Worm (Caenorhabditis elegans) whole organism, late embryonic: ENCODE data around the gene ZK813.5.
A peak's percentile ranks its signal among the peaks of the same experiment; 100 is the strongest.

Experiments
- C08G9.2 ChIP-seq: sonication (generic microtip); optimal IDR thresholded peaks from 2 replicates; lab custom pipeline; 2016; ENCODE audit warnings: mild to moderate bottlenecking, missing genetic modification characterization, moderate library complexity, missing compliant biosample characterization
- F13H6.1 ChIP-seq: sonication (generic microtip); optimal IDR thresholded peaks from 2 replicates; lab custom pipeline; 2016; ENCODE audit warnings: missing genetic modification characterization, missing compliant biosample characterization
- K09A11.1 ChIP-seq: sonication (generic microtip); optimal IDR thresholded peaks from 2 replicates; lab custom pipeline; 2017; ENCODE audit warnings: antibody characterized with exemption, mild to moderate bottlenecking, missing genetic modification characterization, missing compliant biosample characterization; ENCODE audit not compliant: insufficient read depth
- T23F11.4 ChIP-seq: fragments of 200-800 bp; sonication (Bioruptor generic); optimal IDR thresholded peaks from 2 replicates; lab custom pipeline; 2018; ENCODE audit warnings: mild to moderate bottlenecking, missing genetic modification characterization, missing compliant biosample characterization
- Y22D7AL.16 ChIP-seq: sonication (generic microtip); optimal IDR thresholded peaks from 2 replicates; lab custom pipeline; 2016; ENCODE audit warnings: missing genetic modification characterization, missing compliant biosample characterization
- ama-1 ChIP-seq: fragments of 150-350 bp; optimal IDR thresholded peaks from 2 replicates; lab custom pipeline; 2014
- ceh-18 ChIP-seq: sonication (generic microtip); optimal IDR thresholded peaks from 2 replicates; lab custom pipeline; 2016; ENCODE audit warnings: missing genetic modification characterization, missing compliant biosample characterization
- ceh-2 ChIP-seq: sonication (generic microtip); optimal IDR thresholded peaks from 2 replicates; lab custom pipeline; 2016; ENCODE audit warnings: missing genotype, missing genetic modification characterization, missing compliant biosample characterization
- ceh-22 ChIP-seq: sonication (generic microtip); optimal IDR thresholded peaks from 2 replicates; lab custom pipeline; 2017; ENCODE audit warnings: missing biosample characterization, missing genetic modification characterization
- ceh-24 ChIP-seq: sonication (generic microtip); optimal IDR thresholded peaks from 2 replicates; lab custom pipeline; 2016; ENCODE audit warnings: mild to moderate bottlenecking, missing genetic modification characterization, missing compliant biosample characterization
- ceh-30 ChIP-seq: fragments of 150-350 bp; optimal IDR thresholded peaks from 2 replicates; lab custom pipeline; 2014; ENCODE audit warnings: missing biosample characterization, missing genetic modification characterization
- ceh-31 ChIP-seq: sonication (generic microtip); optimal IDR thresholded peaks from 2 replicates; lab custom pipeline; 2016; ENCODE audit warnings: missing genetic modification characterization, missing compliant biosample characterization
- ceh-34 ChIP-seq: sonication (generic microtip); optimal IDR thresholded peaks from 2 replicates; lab custom pipeline; 2016; ENCODE audit warnings: mild to moderate bottlenecking, missing genetic modification characterization, missing compliant biosample characterization
- ceh-45 ChIP-seq: fragments of 200-800 bp; sonication (Bioruptor generic); IDR thresholded peaks from 2 replicates; pipeline ENCODE4 v1.3.6; 2022; ENCODE audit warnings: missing genetic modification reagents, missing genetic modification characterization, missing compliant biosample characterization
- ceh-48 ChIP-seq: sonication (generic microtip); optimal IDR thresholded peaks from 2 replicates; lab custom pipeline; 2016; ENCODE audit warnings: missing genetic modification characterization, inconsistent platforms, missing compliant biosample characterization
- ceh-6 ChIP-seq: fragments of 200-800 bp; sonication (Bioruptor generic); optimal IDR thresholded peaks from 2 replicates; lab custom pipeline; 2018; ENCODE audit warnings: mild to moderate bottlenecking, missing genetic modification characterization, missing compliant biosample characterization
- ceh-9 ChIP-seq: sonication (generic microtip); optimal IDR thresholded peaks from 2 replicates; lab custom pipeline; 2016; ENCODE audit warnings: mild to moderate bottlenecking, missing genetic modification characterization, inconsistent platforms, missing compliant biosample characterization
- che-1 ChIP-seq: sonication (generic microtip); optimal IDR thresholded peaks from 2 replicates; lab custom pipeline; 2016; ENCODE audit warnings: mild to moderate bottlenecking, missing genetic modification characterization, missing compliant biosample characterization
- dmd-4 ChIP-seq: sonication (generic microtip); optimal IDR thresholded peaks from 2 replicates; lab custom pipeline; 2016; ENCODE audit warnings: borderline replicate concordance, missing genetic modification characterization, missing compliant biosample characterization
- elt-2 ChIP-seq: sonication (generic microtip); optimal IDR thresholded peaks from 2 replicates; lab custom pipeline; 2016; ENCODE audit warnings: missing genetic modification reagents, missing genetic modification characterization, missing compliant biosample characterization
- elt-4 ChIP-seq: sonication (generic microtip); optimal IDR thresholded peaks from 2 replicates; lab custom pipeline; 2016; ENCODE audit warnings: missing genetic modification characterization, missing compliant biosample characterization
- eyg-1 ChIP-seq: sonication (generic microtip); optimal IDR thresholded peaks from 2 replicates; lab custom pipeline; 2016; ENCODE audit warnings: missing genotype, missing genetic modification characterization, missing compliant biosample characterization
- hlh-13 ChIP-seq: fragments of 200-800 bp; sonication (Bioruptor generic); optimal IDR thresholded peaks from 2 replicates; lab custom pipeline; 2018; ENCODE audit warnings: mild to moderate bottlenecking, missing genetic modification characterization, missing compliant biosample characterization
- hlh-15 ChIP-seq: sonication (generic microtip); optimal IDR thresholded peaks from 2 replicates; lab custom pipeline; 2016; ENCODE audit warnings: missing genetic modification characterization, missing compliant biosample characterization
- hlh-30 ChIP-seq: sonication (generic microtip); optimal IDR thresholded peaks from 2 replicates; lab custom pipeline; 2017; ENCODE audit warnings: antibody characterized with exemption, missing genetic modification characterization, missing compliant biosample characterization; ENCODE audit not compliant: insufficient read depth
- hlh-6 ChIP-seq: sonication (generic microtip); optimal IDR thresholded peaks from 2 replicates; lab custom pipeline; 2016; ENCODE audit warnings: missing genotype, missing genetic modification characterization, missing compliant biosample characterization
- nfya-1 ChIP-seq: sonication (generic microtip); optimal IDR thresholded peaks from 2 replicates; lab custom pipeline; 2017; ENCODE audit warnings: missing genetic modification characterization, mild to moderate bottlenecking, missing compliant biosample characterization, antibody characterized with exemption, moderate library complexity
- nhr-11 ChIP-seq: fragments of 150-350 bp; optimal IDR thresholded peaks from 2 replicates; lab custom pipeline; 2014; ENCODE audit warnings: missing biosample characterization, missing genetic modification characterization
- odd-2 ChIP-seq: sonication (generic microtip); optimal IDR thresholded peaks from 2 replicates; lab custom pipeline; 2017; ENCODE audit warnings: antibody characterized with exemption, mild to moderate bottlenecking, missing genetic modification characterization, missing compliant biosample characterization
- pag-3 ChIP-seq: sonication (generic microtip); optimal IDR thresholded peaks from 2 replicates; lab custom pipeline; 2016; ENCODE audit warnings: missing compliant biosample characterization, missing genetic modification characterization, borderline replicate concordance
- pat-9 ChIP-seq: fragments of 200-800 bp; sonication (Bioruptor generic); optimal IDR thresholded peaks from 2 replicates; lab custom pipeline; 2018; ENCODE audit warnings: mild to moderate bottlenecking, missing genetic modification characterization, moderate library complexity, missing compliant biosample characterization
- pha-2 ChIP-seq: sonication (generic microtip); optimal IDR thresholded peaks from 2 replicates; lab custom pipeline; 2017; ENCODE audit warnings: mild to moderate bottlenecking, missing genetic modification characterization, missing compliant biosample characterization
- rnt-1 ChIP-seq: sonication (generic microtip); optimal IDR thresholded peaks from 2 replicates; lab custom pipeline; 2016; ENCODE audit warnings: missing genetic modification characterization, missing compliant biosample characterization
- sox-2 ChIP-seq: fragments of 200-800 bp; sonication (Bioruptor generic); IDR thresholded peaks from 2 replicates; pipeline ENCODE4 v1.3.6; 2022; ENCODE audit warnings: missing genetic modification reagents, missing genetic modification characterization, missing compliant biosample characterization
- tbx-7 ChIP-seq: sonication (generic microtip); optimal IDR thresholded peaks from 2 replicates; lab custom pipeline; 2016; ENCODE audit warnings: missing genotype, missing genetic modification characterization, missing compliant biosample characterization
- ttx-3 ChIP-seq: sonication (generic microtip); optimal IDR thresholded peaks from 2 replicates; lab custom pipeline; 2016; ENCODE audit warnings: missing genetic modification reagents, missing genetic modification characterization, missing compliant biosample characterization
- unc-3 ChIP-seq, 2 experiments: fragments of 200-800 bp in 1 of 2; sonication (Bioruptor generic) in 1 of 2; sonication (generic microtip) in 1 of 2; conservative IDR thresholded peaks in 1 of 2; optimal IDR thresholded peaks in 1 of 2; 2 replicates each; pipeline versions ENCODE4 v1.3.6 to Lab custom; 2016 to 2022; ENCODE audit warnings: missing compliant biosample characterization in 2 of 2, missing genetic modification characterization in 2 of 2, missing genetic modification reagents in 1 of 2
- unc-42 ChIP-seq: sonication (generic microtip); optimal IDR thresholded peaks from 2 replicates; lab custom pipeline; 2016; ENCODE audit warnings: missing genotype, missing genetic modification characterization, missing compliant biosample characterization
- unc-55 ChIP-seq: sonication (generic microtip); optimal IDR thresholded peaks from 2 replicates; lab custom pipeline; 2017; ENCODE audit warnings: missing biosample characterization, missing genetic modification reagents, missing genetic modification characterization
- zip-5 ChIP-seq: sonication (generic microtip); optimal IDR thresholded peaks from 2 replicates; lab custom pipeline; 2016; ENCODE audit warnings: missing genetic modification characterization, missing compliant biosample characterization
- ztf-16 ChIP-seq: sonication (generic microtip); optimal IDR thresholded peaks from 2 replicates; lab custom pipeline; 2017; ENCODE audit warnings: missing genetic modification characterization, missing compliant biosample characterization

ZK813.5 gene

DNA sequence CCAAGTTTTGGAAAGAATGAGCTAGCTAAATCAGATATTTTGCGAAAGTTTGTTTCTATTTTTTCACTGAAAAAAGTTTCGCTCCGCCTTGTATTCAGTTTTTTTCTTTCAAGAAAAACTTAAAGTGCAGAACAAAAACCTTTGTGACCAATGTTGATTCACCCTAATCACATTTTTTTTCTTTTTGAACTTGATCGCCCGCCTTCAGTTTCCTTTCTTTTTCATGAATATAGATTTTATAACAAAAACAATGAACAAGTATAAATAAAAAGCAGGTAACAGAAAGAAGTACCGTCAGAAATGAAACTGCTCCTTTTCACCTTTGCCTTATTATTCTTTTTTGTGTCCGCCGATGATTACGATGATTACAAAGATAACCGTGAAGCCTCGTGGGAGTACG, 7.5 kb downstream of the ZK813.5 start, which contains the start of gene ZK813.2:
ZK813.2 (plus strand) TSS at position 301 of the 400 bp plus-strand sequence.
- TF ChIP-seq C08G9.2 (tag; lab: Kevin White, UChicago): no peak
- no peak for TF ChIP-seq che-1 (tag; lab: Kevin White, UChicago)
- no peak for TF ChIP-seq hlh-13 (GFP tag; lab: Kevin White, UChicago)
- TF ChIP-seq K09A11.1 (tag; lab: Kevin White, UChicago): no peak
- TF ChIP-seq eyg-1 (tag; lab: Kevin White, UChicago): no peak
- no peak for TF ChIP-seq ttx-3
- no peak for TF ChIP-seq elt-2
- no peak for TF ChIP-seq ama-1 (lab: Kevin White, UChicago)
- no peak for TF ChIP-seq pha-2 (tag; lab: Kevin White, UChicago)
- TF ChIP-seq ceh-45: no peak
- TF ChIP-seq ceh-48 (tag; lab: Kevin White, UChicago): no peak
- no peak for TF ChIP-seq sox-2 (GFP tag; lab: Robert Waterston, UW)
- no peak for TF ChIP-seq elt-4 (tag; lab: Kevin White, UChicago)
- TF ChIP-seq ceh-22 (tag; lab: Kevin White, UChicago): no peak
- TF ChIP-seq ceh-2 (tag; lab: Kevin White, UChicago): no peak

DNA sequence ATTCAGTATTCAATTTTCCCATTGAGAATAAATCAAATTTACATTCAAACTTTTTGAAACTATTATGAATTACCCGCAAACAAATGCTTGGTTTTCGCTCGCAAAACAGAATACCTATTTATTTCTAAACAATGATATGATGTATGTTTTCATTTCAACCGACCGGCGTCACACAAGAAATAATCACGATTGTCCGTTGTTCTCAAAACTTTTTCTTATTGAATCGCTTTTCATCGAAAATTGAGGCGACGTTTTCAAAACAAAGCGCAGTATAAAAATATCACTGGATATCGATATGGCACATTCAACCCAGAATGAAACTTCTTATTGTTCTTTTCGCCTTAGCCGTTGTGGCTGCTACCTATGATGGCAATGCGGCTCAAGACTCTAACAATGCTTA, 9.5 kb downstream of the ZK813.5 start, which contains the start of gene ZK813.3:
ZK813.3 (plus strand) TSS at position 301 of the 400 bp plus-strand sequence.
- TF ChIP-seq nhr-11 (tag; lab: Kevin White, UChicago) (no peak), ceh-34 (no peak), T23F11.4 (GFP tag; lab: Kevin White, UChicago) (no peak)

DNA sequence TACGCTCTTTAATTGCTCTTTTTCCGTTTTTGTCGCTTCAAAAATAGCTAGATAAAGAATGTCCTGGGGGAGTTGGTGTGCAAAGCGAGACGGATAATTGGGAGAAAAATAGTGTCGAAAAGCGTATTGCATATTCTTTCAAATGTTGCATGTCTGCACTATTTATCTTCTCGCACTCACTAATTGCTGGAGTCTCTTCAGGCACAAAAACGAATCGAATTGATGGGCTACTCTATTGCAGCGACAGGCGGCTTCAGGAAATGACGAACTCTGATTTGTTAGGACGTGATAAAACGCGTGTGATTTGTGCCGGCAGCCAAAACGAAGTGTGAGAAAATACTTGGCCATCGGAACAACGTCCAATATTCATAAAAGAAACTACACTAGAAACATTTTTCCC, 10.7 kb downstream of the ZK813.5 start:
- peak; percentile 55 for TF ChIP-seq unc-55 (GFP tag; lab: Kevin White, UChicago)
- peak; percentile 6 for TF ChIP-seq rnt-1 (tag; lab: Kevin White, UChicago)
- no peak for TF ChIP-seq dmd-4 (tag; lab: Kevin White, UChicago)

DNA sequence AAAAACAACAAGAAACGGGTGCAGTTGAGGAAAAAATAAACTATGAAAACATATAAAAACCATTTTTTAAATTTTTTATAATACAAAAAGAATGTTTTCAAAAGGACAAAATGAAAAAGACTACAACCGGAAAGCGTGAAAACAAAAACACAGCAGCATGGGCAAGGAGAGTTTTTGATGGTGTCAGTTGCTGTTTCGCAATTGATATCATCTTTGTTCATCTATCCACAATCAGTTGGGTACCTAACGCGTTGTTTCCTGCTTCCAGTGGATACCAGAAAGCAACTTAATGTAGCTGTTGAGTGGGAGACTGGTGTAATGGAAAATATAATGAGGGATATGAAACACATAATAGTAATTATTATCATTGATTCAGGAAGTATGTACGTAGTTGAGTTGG, 11.2 kb downstream of the ZK813.5 start:
- TF ChIP-seq ceh-30 (tag; lab: Kevin White, UChicago) (no peak), F13H6.1 (no peak), T23F11.4 (GFP tag; lab: Kevin White, UChicago) (no peak), Y22D7AL.16 (no peak), rnt-1 (tag; lab: Kevin White, UChicago) (no peak), tbx-7 (tag; lab: Kevin White, UChicago) (no peak), odd-2 (tag; lab: Kevin White, UChicago) (no peak), ceh-18 (tag; lab: Kevin White, UChicago) (no peak), ceh-48 (tag; lab: Kevin White, UChicago) (no peak), che-1 (tag; lab: Kevin White, UChicago) (no peak), unc-42 (tag; lab: Kevin White, UChicago) (no peak), ceh-31 (tag; lab: Kevin White, UChicago) (no peak), zip-5 (tag; lab: Kevin White, UChicago) (no peak), pag-3 (tag; lab: Kevin White, UChicago) (no peak), ceh-24 (tag; lab: Kevin White, UChicago) (no peak), ttx-3 (no peak), pat-9 (tag; lab: Kevin White, UChicago) (no peak), nfya-1 (tag; lab: Kevin White, UChicago) (no peak)

DNA sequence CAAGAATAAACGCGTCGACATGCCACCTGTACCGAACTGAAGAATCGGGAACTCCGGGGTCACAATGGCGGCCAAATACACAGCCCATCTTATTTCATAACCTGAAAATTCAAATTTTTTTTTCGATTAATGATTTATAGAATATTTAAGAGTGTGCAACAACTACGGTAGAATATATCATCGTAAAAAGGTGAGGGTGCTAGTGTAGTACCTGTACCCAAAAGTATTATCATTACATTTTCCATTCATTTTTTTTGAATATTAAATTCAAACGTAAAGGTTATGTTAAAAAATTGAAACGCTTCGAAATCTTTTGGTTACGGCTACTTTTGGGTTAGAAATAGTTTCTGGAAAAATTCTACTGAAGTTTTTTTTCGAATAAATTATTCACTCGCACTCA, 21.0 kb downstream of the ZK813.5 start, which contains the start of gene ZK813.4:
ZK813.4 (minus strand) TSS at position 101 of the 400 bp plus-strand sequence.
- TF ChIP-seq unc-3 (GFP tag; conservative IDR thresholded peaks at IDR 0.05; lab: Robert Waterston, UW): no peak
- TF ChIP-seq unc-3 (tag; optimal IDR thresholded peaks at IDR 0.05; lab: Kevin White, UChicago): no peak
- TF ChIP-seq odd-2 (tag; lab: Kevin White, UChicago): no peak
- TF ChIP-seq pha-2 (tag; lab: Kevin White, UChicago): no peak
- no peak for TF ChIP-seq hlh-13 (GFP tag; lab: Kevin White, UChicago)
- no peak for TF ChIP-seq ztf-16
- no peak for TF ChIP-seq pat-9 (tag; lab: Kevin White, UChicago)
- no peak for TF ChIP-seq ceh-9 (tag; lab: Kevin White, UChicago)
- TF ChIP-seq F13H6.1: no peak
- no peak for TF ChIP-seq ceh-34
- no peak for TF ChIP-seq hlh-15 (tag; lab: Kevin White, UChicago)
- no peak for TF ChIP-seq hlh-6
- no peak for TF ChIP-seq ceh-6 (GFP tag; lab: Kevin White, UChicago)
- TF ChIP-seq eyg-1 (tag; lab: Kevin White, UChicago): no peak
- TF ChIP-seq elt-4 (tag; lab: Kevin White, UChicago): no peak
- TF ChIP-seq ceh-48 (tag; lab: Kevin White, UChicago): no peak
- TF ChIP-seq T23F11.4 (GFP tag; lab: Kevin White, UChicago): no peak
- no peak for TF ChIP-seq hlh-30 (tag; lab: Kevin White, UChicago)
